Worm (Caenorhabditis elegans) whole organism, young adult: ENCODE data around the gene col-151.

Experiments used
- B0261.1 ChIP-seq: sonication (generic microtip); optimal IDR thresholded peaks from 2 replicates; lab custom pipeline; 2016; ENCODE audit warnings: mild to moderate bottlenecking, missing genetic modification characterization, moderate library complexity, missing compliant biosample characterization
- D2030.7 ChIP-seq: fragments of 200-800 bp; sonication (Bioruptor generic); IDR thresholded peaks from 2 replicates; pipeline ENCODE4 v1.3.6; 2022; ENCODE audit warnings: missing genetic modification reagents, missing genetic modification characterization, missing compliant biosample characterization
- F10E7.11 ChIP-seq: sonication (generic microtip); optimal IDR thresholded peaks from 2 replicates; lab custom pipeline; 2017; ENCODE audit warnings: mild to moderate bottlenecking, missing genetic modification characterization, moderate library complexity, missing compliant biosample characterization
- F23B12.7 ChIP-seq: sonication (generic microtip); optimal IDR thresholded peaks from 2 replicates; lab custom pipeline; 2017; ENCODE audit warnings: missing genetic modification characterization, mild to moderate bottlenecking, missing compliant biosample characterization, antibody characterized with exemption, moderate library complexity; ENCODE audit not compliant: insufficient read depth
- F49E8.2 ChIP-seq: sonication (generic microtip); optimal IDR thresholded peaks from 3 replicates; lab custom pipeline; 2017; ENCODE audit warnings: missing genetic modification characterization, mild to moderate bottlenecking, missing compliant biosample characterization, antibody characterized with exemption, moderate library complexity; ENCODE audit not compliant: insufficient read depth
- F52B5.7 ChIP-seq: sonication (generic microtip); optimal IDR thresholded peaks from 2 replicates; lab custom pipeline; 2016; ENCODE audit warnings: mild to moderate bottlenecking, missing genetic modification characterization, missing compliant biosample characterization
- F57C9.4 ChIP-seq: sonication (generic microtip); optimal IDR thresholded peaks from 2 replicates; lab custom pipeline; 2017; ENCODE audit warnings: mild to moderate bottlenecking, missing genetic modification characterization, missing compliant biosample characterization
- T26A5.8 ChIP-seq: sonication (generic microtip); optimal IDR thresholded peaks from 2 replicates; lab custom pipeline; 2016; ENCODE audit warnings: missing genetic modification characterization, missing compliant biosample characterization
- Y53F4B.3 ChIP-seq: fragments of 200-800 bp; sonication (Bioruptor generic); IDR thresholded peaks from 2 replicates; pipeline ENCODE4 v1.3.6; 2022; ENCODE audit warnings: missing genetic modification reagents, missing genetic modification characterization, missing compliant biosample characterization
- akir-1 ChIP-seq: fragments of 200-800 bp; sonication (Bioruptor generic); optimal IDR thresholded peaks from 2 replicates; lab custom pipeline; 2018; ENCODE audit warnings: mild to moderate bottlenecking, missing genetic modification characterization, moderate library complexity, missing compliant biosample characterization
- aptf-2 ChIP-seq: fragments of 200-800 bp; sonication (Bioruptor generic); conservative IDR thresholded peaks from 2 replicates; pipeline ENCODE4 v1.3.6; 2022; ENCODE audit warnings: missing genetic modification reagents, missing genetic modification characterization, missing compliant biosample characterization
- aptf-3 ChIP-seq: fragments of 200-800 bp; sonication (Bioruptor generic); IDR thresholded peaks from 2 replicates; pipeline ENCODE4 v1.3.6; 2022; ENCODE audit warnings: missing genetic modification characterization, missing compliant biosample characterization
- ccch-3 ChIP-seq: fragments of 200-800 bp; sonication (Bioruptor generic); optimal IDR thresholded peaks from 2 replicates; lab custom pipeline; 2018; ENCODE audit warnings: mild to moderate bottlenecking, missing genetic modification characterization, missing compliant biosample characterization
- cebp-1 ChIP-seq, 2 experiments: fragments of 200-800 bp in 1 of 2; sonication (Bioruptor generic) in 1 of 2; sonication (generic microtip) in 1 of 2; IDR thresholded peaks in 1 of 2; optimal IDR thresholded peaks in 1 of 2; 2 replicates each; pipeline versions ENCODE4 v1.3.6 to Lab custom; 2017 to 2022; ENCODE audit warnings: missing compliant biosample characterization in 2 of 2, missing genetic modification characterization in 2 of 2, mild to moderate bottlenecking in 1 of 2, missing genetic modification reagents in 1 of 2, moderate library complexity in 1 of 2
- ceh-27 ChIP-seq: fragments of 200-800 bp; sonication (Bioruptor generic); optimal IDR thresholded peaks from 2 replicates; lab custom pipeline; 2018; ENCODE audit warnings: mild to moderate bottlenecking, missing genetic modification characterization, moderate library complexity, missing compliant biosample characterization
- ceh-79 ChIP-seq: sonication (generic microtip); optimal IDR thresholded peaks from 2 replicates; lab custom pipeline; 2017; ENCODE audit warnings: mild to moderate bottlenecking, missing genetic modification characterization, missing compliant biosample characterization
- die-1 ChIP-seq: sonication (generic microtip); optimal IDR thresholded peaks from 2 replicates; lab custom pipeline; 2016; ENCODE audit warnings: missing genotype, mild to moderate bottlenecking, missing genetic modification characterization, missing compliant biosample characterization
- dox-1 ChIP-seq: fragments of 200-800 bp; sonication (Bioruptor generic); IDR thresholded peaks from 2 replicates; pipeline ENCODE4 v1.3.6; 2022; ENCODE audit warnings: missing genetic modification reagents, missing genetic modification characterization, missing compliant biosample characterization
- efl-1 ChIP-seq: fragments of 150-350 bp; optimal IDR thresholded peaks from 2 replicates; lab custom pipeline; 2014; ENCODE audit warnings: missing biosample characterization, missing genetic modification reagents, missing genetic modification characterization
- egrh-3 ChIP-seq: fragments of 200-800 bp; sonication (Bioruptor generic); IDR thresholded peaks from 2 replicates; pipeline ENCODE4 v1.3.6; 2022; ENCODE audit warnings: missing genetic modification reagents, missing genetic modification characterization, missing compliant biosample characterization
- ekl-4 ChIP-seq: fragments of 200-800 bp; sonication (Bioruptor generic); IDR thresholded peaks from 2 replicates; pipeline ENCODE4 v1.3.6; 2022; ENCODE audit warnings: missing genetic modification reagents, missing genetic modification characterization, missing compliant biosample characterization
- hrde-1 ChIP-seq: sonication (generic microtip); optimal IDR thresholded peaks from 2 replicates; lab custom pipeline; 2016; ENCODE audit warnings: missing genetic modification characterization, mild to moderate bottlenecking, missing compliant biosample characterization, moderate library complexity, missing genotype, missing genetic modification reagents, borderline replicate concordance
- let-607 ChIP-seq, 2 experiments: fragments of 200-800 bp in 1 of 2; sonication (Bioruptor generic) in 1 of 2; sonication (generic microtip) in 1 of 2; optimal IDR thresholded peaks; 2 replicates each; lab custom pipeline; 2016 to 2018; ENCODE audit warnings: mild to moderate bottlenecking in 2 of 2, missing compliant biosample characterization in 2 of 2, missing genetic modification characterization in 2 of 2, moderate library complexity in 2 of 2, missing genotype in 1 of 2
- lin-35 ChIP-seq, 3 experiments: fragments of 150-350 bp in 2 of 3; sonication (generic microtip) in 1 of 3; optimal IDR thresholded peaks; 2 replicates each; lab custom pipeline; 2014 to 2018; ENCODE audit warnings: missing biosample characterization in 3 of 3, missing genetic modification characterization in 3 of 3, missing genetic modification reagents in 3 of 3
- lsy-27 ChIP-seq: sonication (generic microtip); optimal IDR thresholded peaks from 2 replicates; lab custom pipeline; 2017; ENCODE audit warnings: missing genetic modification characterization, mild to moderate bottlenecking, missing compliant biosample characterization, antibody characterized with exemption, missing genotype, borderline replicate concordance; ENCODE audit not compliant: insufficient read depth
- nfyb-1 ChIP-seq: fragments of 200-800 bp; sonication (Bioruptor generic); IDR thresholded peaks from 2 replicates; pipeline ENCODE4 v1.3.6; 2022; ENCODE audit warnings: missing genetic modification reagents, missing genetic modification characterization, missing compliant biosample characterization
- nhr-120 ChIP-seq: fragments of 200-800 bp; sonication (Bioruptor generic); IDR thresholded peaks from 2 replicates; pipeline ENCODE4 v1.3.6; 2022; ENCODE audit warnings: missing genetic modification characterization, missing compliant biosample characterization
- nhr-80 ChIP-seq: sonication (generic microtip); optimal IDR thresholded peaks from 2 replicates; lab custom pipeline; 2016; ENCODE audit warnings: missing genetic modification characterization, missing compliant biosample characterization
- nhr-90 ChIP-seq: sonication (generic microtip); optimal IDR thresholded peaks from 2 replicates; lab custom pipeline; 2016; ENCODE audit warnings: missing genotype, mild to moderate bottlenecking, missing genetic modification characterization, missing compliant biosample characterization
- pbrm-1 ChIP-seq: fragments of 200-800 bp; sonication (Bioruptor generic); IDR thresholded peaks from 2 replicates; pipeline ENCODE4 v1.3.6; 2022; ENCODE audit warnings: missing genetic modification reagents, missing genetic modification characterization, missing compliant biosample characterization
- rcor-1 ChIP-seq: fragments of 200-800 bp; sonication (Bioruptor generic); IDR thresholded peaks from 2 replicates; pipeline ENCODE4 v1.3.6; 2022; ENCODE audit warnings: missing genetic modification reagents, missing genetic modification characterization, missing compliant biosample characterization
- rec-8 ChIP-seq, 2 experiments: sonication (generic microtip); optimal IDR thresholded peaks; 2 replicates each; lab custom pipeline; 2016; ENCODE audit warnings: mild to moderate bottlenecking in 2 of 2, missing genetic modification characterization in 2 of 2, missing genetic modification reagents in 2 of 2, missing genotype in 2 of 2, missing biosample characterization in 1 of 2, missing compliant biosample characterization in 1 of 2, moderate library complexity in 1 of 2
- rpc-1 ChIP-seq, 2 experiments: fragments of 150-350 bp in 1 of 2; sonication (generic microtip) in 1 of 2; optimal IDR thresholded peaks; 2 replicates each; lab custom pipeline; 2014 to 2018; ENCODE audit warnings: missing biosample characterization in 1 of 2, missing genetic modification characterization in 1 of 2, missing genetic modification reagents in 1 of 2, missing genotype in 1 of 2
- sea-2 ChIP-seq: fragments of 200-800 bp; sonication (Bioruptor generic); IDR thresholded peaks from 2 replicates; pipeline ENCODE4 v1.3.6; 2022; ENCODE audit warnings: missing genetic modification characterization, missing compliant biosample characterization
- snpc-1.3 ChIP-seq: sonication (generic microtip); optimal IDR thresholded peaks from 2 replicates; lab custom pipeline; 2017; ENCODE audit warnings: missing genetic modification characterization, mild to moderate bottlenecking, missing compliant biosample characterization, antibody characterized with exemption, moderate library complexity, missing genotype, missing genetic modification reagents; ENCODE audit not compliant: insufficient read depth
- snpc-3.4 ChIP-seq: sonication (generic microtip); optimal IDR thresholded peaks from 2 replicates; lab custom pipeline; 2017; ENCODE audit warnings: missing genetic modification characterization, mild to moderate bottlenecking, missing compliant biosample characterization, antibody characterized with exemption, moderate library complexity, missing genotype, missing genetic modification reagents
- tbx-9 ChIP-seq: sonication (generic microtip); optimal IDR thresholded peaks from 2 replicates; lab custom pipeline; 2016; ENCODE audit warnings: borderline replicate concordance, missing genetic modification characterization, inconsistent platforms, missing compliant biosample characterization
- tlf-1 ChIP-seq: fragments of 200-800 bp; sonication (Bioruptor generic); optimal IDR thresholded peaks from 2 replicates; lab custom pipeline; 2018; ENCODE audit warnings: mild to moderate bottlenecking, missing genetic modification characterization, missing compliant biosample characterization
- zim-3 ChIP-seq: sonication (generic microtip); optimal IDR thresholded peaks from 2 replicates; lab custom pipeline; 2017; ENCODE audit warnings: mild to moderate bottlenecking, missing genetic modification characterization, moderate library complexity, missing compliant biosample characterization
- ztf-18 ChIP-seq: sonication (generic microtip); optimal IDR thresholded peaks from 2 replicates; lab custom pipeline; 2016; ENCODE audit warnings: missing genotype, mild to moderate bottlenecking, missing genetic modification characterization, missing compliant biosample characterization
- ztf-26 ChIP-seq: sonication (generic microtip); optimal IDR thresholded peaks from 2 replicates; lab custom pipeline; 2017; ENCODE audit warnings: missing genetic modification characterization, missing compliant biosample characterization
- ztf-3 ChIP-seq: fragments of 200-800 bp; sonication (Bioruptor generic); optimal IDR thresholded peaks from 2 replicates; lab custom pipeline; 2018; ENCODE audit warnings: mild to moderate bottlenecking, missing genetic modification characterization, missing compliant biosample characterization
- ztf-6 ChIP-seq: fragments of 200-800 bp; sonication (Bioruptor generic); IDR thresholded peaks from 2 replicates; pipeline ENCODE4 v1.3.6; 2022; ENCODE audit warnings: missing genetic modification reagents, missing genetic modification characterization, missing compliant biosample characterization

col-151 gene

ce11 chrV:10355773-10356335 lies 39.2 kb downstream of the col-151 start, which contains the start of gene sluh-7 (continued):
- TF ChIP-seq hrde-1 (tag; lab: Kevin White, UChicago) (no peak), nfyb-1 (GFP tag; lab: Robert Waterston, UW) (no peak), Y53F4B.3 (GFP tag; lab: Robert Waterston, UW) (no peak), rcor-1 (GFP tag; lab: Robert Waterston, UW) (no peak), cebp-1 (GFP tag; IDR thresholded peaks at IDR 0.05; lab: Robert Waterston, UW) (no peak), cebp-1 (tag; optimal IDR thresholded peaks at IDR 0.05; lab: Kevin White, UChicago) (peak; percentile 63), sea-2 (GFP tag; lab: Robert Waterston, UW) (no peak), egrh-3 (GFP tag; lab: Robert Waterston, UW) (no peak), snpc-1.3 (tag; lab: Kevin White, UChicago) (peak; percentile 25), tbx-9 (no peak), rec-8 (tag; optimal IDR thresholded peaks at IDR 0.05; lab: Kevin White, UChicago) (peak in 1 of 2 experiments; percentile 37), ztf-18 (tag; lab: Kevin White, UChicago) (peak; percentile 15), efl-1 (GFP tag; lab: Kevin White, UChicago) (peak; percentile 62), aptf-2 (GFP tag; lab: Robert Waterston, UW) (peak; percentile 29; the same call in 1 of the 2 replicates), T26A5.8 (tag; lab: Kevin White, UChicago) (no peak), ztf-26 (tag; lab: Kevin White, UChicago) (no peak), nhr-80 (tag; lab: Kevin White, UChicago) (no peak), F10E7.11 (tag; lab: Kevin White, UChicago) (no peak), zim-3 (tag; lab: Kevin White, UChicago) (no peak), F52B5.7 (tag; lab: Kevin White, UChicago) (no peak), ekl-4 (GFP tag; lab: Robert Waterston, UW) (peak; percentile 34; the same call in 1 of the 2 replicates), tlf-1 (no peak), snpc-3.4 (peak; percentile 52), rpc-1 (optimal IDR thresholded peaks at IDR 0.05; lab: Kevin White, UChicago) (no peak), rpc-1 (tag; optimal IDR thresholded peaks at IDR 0.05; lab: Kevin White, UChicago) (no peak), F57C9.4 (tag; lab: Kevin White, UChicago) (no peak), lin-35 (GFP tag; optimal IDR thresholded peaks at IDR 0.05; lab: Kevin White, UChicago) (peak in 1 of 3 experiments; percentile 83), aptf-3 (GFP tag; lab: Robert Waterston, UW) (no peak), lsy-27 (tag; lab: Kevin White, UChicago) (no peak), die-1 (tag; lab: Kevin White, UChicago) (no peak), F49E8.2 (tag; lab: Kevin White, UChicago) (no peak), ztf-6 (GFP tag; lab: Robert Waterston, UW) (no peak), D2030.7 (peak; percentile 15; the same call in 1 of the 2 replicates), ztf-3 (GFP tag; lab: Kevin White, UChicago) (no peak), pbrm-1 (peak; percentile 35; the same call in 1 of the 2 replicates), nhr-120 (GFP tag; lab: Robert Waterston, UW) (no peak), dox-1 (GFP tag; lab: Robert Waterston, UW) (0 out of 2 replicates have a peak, but pooled peaks have one; percentile 46), B0261.1 (tag; lab: Kevin White, UChicago) (no peak), nhr-90 (tag; lab: Kevin White, UChicago) (no peak), ceh-79 (no peak), ccch-3 (GFP tag; lab: Kevin White, UChicago) (peak; percentile 40), akir-1 (no peak), ceh-27 (GFP tag; lab: Kevin White, UChicago) (peak; percentile 89), F23B12.7 (tag; lab: Kevin White, UChicago) (no peak), let-607 (tag; optimal IDR thresholded peaks at IDR 0.05; lab: Kevin White, UChicago) (peak in 1 of 2 experiments; percentile 69)
- TF ChIP-seq, all 124 proteins: peak for 39
